Fruit fly (Drosophila melanogaster) whole organism, pupa: ENCODE measurements around the gene Vsp37A.
A peak's percentile ranks its signal among the peaks of the same experiment; 100 is the strongest.

Source experiments
- CG15710 ChIP-seq: fragments of 200-800 bp; sonication (Bioruptor generic); optimal IDR thresholded peaks from 2 replicates; lab custom pipeline; 2018; ENCODE audit warnings: missing biosample characterization, mild to moderate bottlenecking, missing genetic modification characterization, moderate library complexity
- CG32121 ChIP-seq: fragments of 200-800 bp; sonication (Bioruptor generic); IDR thresholded peaks from 2 replicates; pipeline ENCODE4 v1.3.6; 2022; ENCODE audit warnings: missing biosample characterization, missing genetic modification characterization
- CG34367 ChIP-seq: fragments of 200-800 bp; sonication (Bioruptor generic); optimal IDR thresholded peaks from 2 replicates; lab custom pipeline; 2018; ENCODE audit warnings: missing biosample characterization, mild to moderate bottlenecking, missing genetic modification characterization
- Ets98B ChIP-seq: fragments of 200-800 bp; sonication (Bioruptor generic); IDR thresholded peaks from 2 replicates; pipeline ENCODE4 v1.3.6; 2022; ENCODE audit warnings: missing biosample characterization, missing genetic modification characterization

- TF ChIP-seq Ets98B (GFP tag; lab: Robert Waterston, UW): peak; percentile 17; the same call in 1 of the 2 replicates
- no peak for TF ChIP-seq CG32121 (GFP tag; lab: Robert Waterston, UW)
- TF ChIP-seq CG34367: no peak
- no peak for TF ChIP-seq CG15710 (tag; lab: Kevin White, UChicago)
These were observed 25.8 kb downstream of the Vsp37A start, which contains the start of gene Roc1a for dm6 chrX:647056-647627.
